Fruit fly (Drosophila melanogaster) whole organism, prepupa: ENCODE results near the gene Ccp84Ac.

Source experiments
- Blimp-1 ChIP-seq: fragments of 200-800 bp; sonication (Bioruptor generic); optimal IDR thresholded peaks from 3 replicates; lab custom pipeline; 2017; ENCODE audit warnings: missing biosample characterization, missing genetic modification characterization, mild to moderate bottlenecking, moderate library complexity, missing genetic modification reagents
- CG10669 ChIP-seq: fragments of 200-800 bp; sonication (Bioruptor generic); optimal IDR thresholded peaks from 3 replicates; lab custom pipeline; 2018; ENCODE audit warnings: missing biosample characterization, mild to moderate bottlenecking, missing genetic modification characterization, moderate library complexity
- CG11762 ChIP-seq: fragments of 200-800 bp; sonication (Bioruptor generic); optimal IDR thresholded peaks from 3 replicates; lab custom pipeline; 2016; ENCODE audit warnings: missing biosample characterization, missing genetic modification characterization; ENCODE audit not compliant: insufficient read depth
- CG1621 ChIP-seq: fragments of 200-800 bp; sonication (Bioruptor generic); optimal IDR thresholded peaks from 3 replicates; lab custom pipeline; 2018; ENCODE audit warnings: missing biosample characterization, mild to moderate bottlenecking, missing genetic modification characterization
- CG16779 ChIP-seq: fragments of 200-800 bp; sonication (Bioruptor generic); optimal IDR thresholded peaks from 3 replicates; lab custom pipeline; 2017; ENCODE audit warnings: missing biosample characterization, mild to moderate bottlenecking, missing genetic modification characterization
- CG3032 ChIP-seq: fragments of 200-800 bp; optimal IDR thresholded peaks from 2 replicates; lab custom pipeline; 2019; ENCODE audit warnings: missing biosample characterization, mild to moderate bottlenecking, missing genetic modification characterization, moderate library complexity
- CG31627 ChIP-seq: fragments of 200-800 bp; sonication (Bioruptor generic); optimal IDR thresholded peaks from 3 replicates; lab custom pipeline; 2016; ENCODE audit warnings: missing biosample characterization, missing genetic modification characterization
- CG6276 ChIP-seq: fragments of 200-800 bp; sonication (Bioruptor generic); optimal IDR thresholded peaks from 2 replicates; lab custom pipeline; 2017; ENCODE audit warnings: missing biosample characterization, mild to moderate bottlenecking, missing genetic modification characterization
- CG6792 ChIP-seq: fragments of 200-800 bp; sonication (Bioruptor generic); optimal IDR thresholded peaks from 3 replicates; lab custom pipeline; 2016; ENCODE audit warnings: missing biosample characterization, missing genetic modification characterization
- CG6808 ChIP-seq: fragments of 200-800 bp; sonication (Bioruptor generic); optimal IDR thresholded peaks from 3 replicates; lab custom pipeline; 2017; ENCODE audit warnings: missing biosample characterization, missing genetic modification characterization, mild to moderate bottlenecking, moderate library complexity, missing genetic modification reagents
- CG8119 ChIP-seq: fragments of 200-800 bp; sonication (Bioruptor generic); IDR thresholded peaks from 3 replicates; pipeline ENCODE4 v1.3.6; 2022; ENCODE audit warnings: missing biosample characterization, missing genetic modification characterization
- CG8632 ChIP-seq: fragments of 200-800 bp; sonication (Bioruptor generic); optimal IDR thresholded peaks from 3 replicates; lab custom pipeline; 2016; ENCODE audit warnings: missing biosample characterization, missing genetic modification characterization
- CG9139 ChIP-seq: fragments of 200-800 bp; sonication (Bioruptor generic); optimal IDR thresholded peaks from 3 replicates; lab custom pipeline; 2017; ENCODE audit warnings: missing biosample characterization, mild to moderate bottlenecking, missing genetic modification characterization
- Eip75B ChIP-seq: fragments of 200-800 bp; sonication (Bioruptor generic); optimal IDR thresholded peaks from 3 replicates; lab custom pipeline; 2016; ENCODE audit warnings: missing biosample characterization, missing genetic modification characterization
- Eip78C ChIP-seq: fragments of 200-800 bp; sonication (Bioruptor generic); peaks from one replicate; lab custom pipeline; 2016; ENCODE audit warnings: missing biosample characterization, missing genetic modification characterization
- Hr38 ChIP-seq: sonication (Bioruptor generic); optimal IDR thresholded peaks from 2 replicates; lab custom pipeline; 2016; ENCODE audit warnings: missing biosample characterization, missing genetic modification characterization
- Hr4 ChIP-seq: fragments of 200-800 bp; sonication (Bioruptor generic); optimal IDR thresholded peaks from 3 replicates; lab custom pipeline; 2016; ENCODE audit warnings: missing biosample characterization, missing genetic modification characterization
- Lpt ChIP-seq: fragments of 200-800 bp; sonication (Bioruptor generic); optimal IDR thresholded peaks from 3 replicates; lab custom pipeline; 2016; ENCODE audit warnings: missing biosample characterization, missing genetic modification characterization
- Smox ChIP-seq: fragments of 200-800 bp; sonication (Bioruptor generic); optimal IDR thresholded peaks from 3 replicates; lab custom pipeline; 2016; ENCODE audit warnings: missing biosample characterization, missing genetic modification characterization
- Sox102F ChIP-seq: fragments of 200-800 bp; sonication (Bioruptor generic); optimal IDR thresholded peaks from 2 replicates; lab custom pipeline; 2016; ENCODE audit warnings: missing biosample characterization, mild to moderate bottlenecking, missing genetic modification characterization
- achi ChIP-seq: fragments of 200-800 bp; sonication (Bioruptor generic); optimal IDR thresholded peaks from 3 replicates; lab custom pipeline; 2016; ENCODE audit warnings: missing biosample characterization, missing genetic modification characterization
- acj6 ChIP-seq: fragments of 200-800 bp; sonication (Bioruptor generic); optimal IDR thresholded peaks from 3 replicates; lab custom pipeline; 2016; ENCODE audit warnings: missing biosample characterization, missing genetic modification characterization
- cyc ChIP-seq: fragments of 200-800 bp; sonication (Bioruptor generic); optimal IDR thresholded peaks from 3 replicates; lab custom pipeline; 2016; ENCODE audit warnings: missing biosample characterization, missing genetic modification characterization
- eg ChIP-seq: fragments of 200-800 bp; sonication (Bioruptor generic); IDR thresholded peaks from 3 replicates; pipeline ENCODE4 v1.3.6; 2022; ENCODE audit warnings: missing biosample characterization, missing genetic modification characterization
- fd85E ChIP-seq: fragments of 200-800 bp; sonication (Bioruptor generic); optimal IDR thresholded peaks from 3 replicates; lab custom pipeline; 2016; ENCODE audit warnings: missing biosample characterization, missing genetic modification characterization
- lz ChIP-seq: fragments of 200-800 bp; sonication (Bioruptor generic); optimal IDR thresholded peaks from 3 replicates; lab custom pipeline; 2016; ENCODE audit warnings: missing biosample characterization, missing genetic modification characterization
- net ChIP-seq: fragments of 200-800 bp; sonication (Bioruptor generic); optimal IDR thresholded peaks from 3 replicates; lab custom pipeline; 2016; ENCODE audit warnings: missing biosample characterization, missing genetic modification characterization
- pdm3 ChIP-seq: fragments of 200-800 bp; sonication (Bioruptor generic); optimal IDR thresholded peaks from 3 replicates; lab custom pipeline; 2016; ENCODE audit warnings: missing biosample characterization, missing genetic modification characterization
- spab ChIP-seq: fragments of 200-800 bp; sonication (Bioruptor generic); optimal IDR thresholded peaks from 2 replicates; lab custom pipeline; 2017; ENCODE audit warnings: missing biosample characterization, mild to moderate bottlenecking, missing genetic modification characterization, missing genetic modification reagents
- ss ChIP-seq, 2 experiments: fragments of 200-800 bp; sonication (Bioruptor generic); optimal IDR thresholded peaks; 2 replicates in 1 of 2; 3 replicates in 1 of 2; lab custom pipeline; 2017 to 2018; ENCODE audit warnings: mild to moderate bottlenecking in 2 of 2, missing biosample characterization in 2 of 2, missing genetic modification characterization in 2 of 2, moderate library complexity in 1 of 2

The Ccp84Ac gene

dm6 chr3R:6702777-6703176 is 6.7 kb upstream of the Ccp84Ac start, which contains the start of gene Ccp84Ab:
Ccp84Ab (minus strand) TSS chr3R:6702877.
- TF ChIP-seq Hr38 (no peak), achi (GFP tag; lab: Kevin White, UChicago) (no peak), cyc (GFP tag; lab: Kevin White, UChicago) (no peak), Hr4 (GFP tag; lab: Kevin White, UChicago) (no peak), CG6808 (GFP tag; lab: Kevin White, UChicago) (no peak), Blimp-1 (no peak), Lpt (GFP tag; lab: Kevin White, UChicago) (no peak), CG31627 (GFP tag; lab: Kevin White, UChicago) (no peak), CG6276 (GFP tag; lab: Kevin White, UChicago) (no peak)

dm6 chr3R:6692432-6692831 is 3.6 kb downstream of the Ccp84Ac start, which contains the start of gene Ccp84Ad:
Ccp84Ad (plus strand) TSS chr3R:6692732.
- TF ChIP-seq CG6792 (GFP tag; lab: Kevin White, UChicago) (no peak), CG8119 (GFP tag; lab: Robert Waterston, UW) (no peak), CG9139 (GFP tag; lab: Kevin White, UChicago) (no peak), lz (GFP tag; lab: Kevin White, UChicago) (no peak), CG10669 (GFP tag; lab: Kevin White, UChicago) (no peak), Sox102F (GFP tag; lab: Kevin White, UChicago) (no peak), CG6808 (GFP tag; lab: Kevin White, UChicago) (no peak), eg (GFP tag; lab: Robert Waterston, UW) (no peak), CG16779 (tag; lab: Kevin White, UChicago) (no peak), achi (GFP tag; lab: Kevin White, UChicago) (no peak), fd85E (GFP tag; lab: Kevin White, UChicago) (no peak), pdm3 (GFP tag; lab: Kevin White, UChicago) (no peak), acj6 (GFP tag; lab: Kevin White, UChicago) (no peak), ss (GFP tag; optimal IDR thresholded peaks at IDR 0.05; lab: Kevin White, UChicago) (no peak), CG1621 (no peak)

- TF ChIP-seq CG16779 (tag; lab: Kevin White, UChicago) (no peak), CG31627 (GFP tag; lab: Kevin White, UChicago) (no peak), Eip75B (GFP tag; lab: Kevin White, UChicago) (no peak), spab (GFP tag; lab: Kevin White, UChicago) (no peak), net (GFP tag; lab: Kevin White, UChicago) (no peak), pdm3 (GFP tag; lab: Kevin White, UChicago) (no peak), CG8632 (GFP tag; lab: Kevin White, UChicago) (no peak), achi (GFP tag; lab: Kevin White, UChicago) (no peak), Smox (no peak), CG11762 (GFP tag; lab: Kevin White, UChicago) (no peak)
- TF ChIP-seq, all 60 proteins: peak for 0
Measured at dm6 chr3R:6691658-6692057, 4.4 kb downstream of the Ccp84Ac start, which contains the start of gene Ccp84Ae. Ccp84Ae (minus strand) TSS chr3R:6691758.

- TF ChIP-seq CG3032 (tag; lab: Kevin White, UChicago), result no peak
- no peak for TF ChIP-seq eg (GFP tag; lab: Robert Waterston, UW)
- TF ChIP-seq CG10669 (GFP tag; lab: Kevin White, UChicago), result no peak
Measured at dm6 chr3R:6690139-6690538, 5.9 kb downstream of the Ccp84Ac start, which contains the start of gene Ccp84Af. Ccp84Af (minus strand) TSS chr3R:6690239.

dm6 chr3R:6688160-6688559 is 7.9 kb downstream of the Ccp84Ac start:
- peak; percentile 4 for TF ChIP-seq Blimp-1
- TF ChIP-seq CG8632 (GFP tag; lab: Kevin White, UChicago), result no peak
- peak; percentile 66 for TF ChIP-seq Eip78C (GFP tag; lab: Kevin White, UChicago)
- TF ChIP-seq CG8119 (GFP tag; lab: Robert Waterston, UW), result no peak
- no peak for TF ChIP-seq acj6 (GFP tag; lab: Kevin White, UChicago)
